Worm (Caenorhabditis elegans) whole organism, L3 larva: ENCODE data around the gene mob-2.

Experiments
- R02D3.7 ChIP-seq: fragments of 150-350 bp; optimal IDR thresholded peaks from 2 replicates; lab custom pipeline; 2014; ENCODE audit warnings: missing biosample characterization, missing genetic modification characterization
- ZK546.5 ChIP-seq: sonication (generic microtip); optimal IDR thresholded peaks from 2 replicates; lab custom pipeline; 2017; ENCODE audit warnings: missing biosample characterization, missing genetic modification characterization
- ama-1 ChIP-seq: fragments of 150-350 bp; optimal IDR thresholded peaks from 2 replicates; lab custom pipeline; 2018
- ceh-16 ChIP-seq: sonication (generic microtip); optimal IDR thresholded peaks from 2 replicates; lab custom pipeline; 2017; ENCODE audit warnings: missing biosample characterization, missing genetic modification characterization
- ceh-28 ChIP-seq: fragments of 150-350 bp; optimal IDR thresholded peaks from 2 replicates; lab custom pipeline; 2014; ENCODE audit warnings: missing biosample characterization, missing genetic modification reagents, missing genetic modification characterization
- daf-12 ChIP-seq: fragments of 150-350 bp; optimal IDR thresholded peaks from 2 replicates; lab custom pipeline; 2014; ENCODE audit warnings: missing biosample characterization, missing genetic modification reagents, missing genetic modification characterization
- egl-5 ChIP-seq: fragments of 150-350 bp; optimal IDR thresholded peaks from 2 replicates; lab custom pipeline; 2017; ENCODE audit warnings: missing biosample characterization, missing genetic modification reagents, missing genetic modification characterization, inconsistent platforms
- elt-1 ChIP-seq: fragments of 150-350 bp; optimal IDR thresholded peaks from 2 replicates; lab custom pipeline; 2014; ENCODE audit warnings: missing biosample characterization, missing genetic modification characterization
- elt-2 ChIP-seq: sonication (generic microtip); optimal IDR thresholded peaks from 2 replicates; lab custom pipeline; 2016; ENCODE audit warnings: missing genetic modification reagents, mild to moderate bottlenecking, missing genetic modification characterization, missing compliant biosample characterization
- elt-3 ChIP-seq, 3 experiments: fragments of 150-350 bp in 1 of 3; sonication (generic microtip) in 2 of 3; optimal IDR thresholded peaks; 2 replicates in 2 of 3; 4 replicates in 1 of 3; lab custom pipeline; 2014 to 2017; ENCODE audit warnings: missing biosample characterization in 3 of 3, missing genetic modification characterization in 3 of 3
- eor-1 ChIP-seq, 2 experiments: fragments of 150-350 bp; optimal IDR thresholded peaks; 2 replicates each; lab custom pipeline; 2014 to 2018; ENCODE audit warnings: missing biosample characterization in 2 of 2, missing genetic modification characterization in 2 of 2
- fkh-2 ChIP-seq: fragments of 150-350 bp; optimal IDR thresholded peaks from 2 replicates; lab custom pipeline; 2014; ENCODE audit warnings: missing biosample characterization, missing genetic modification reagents, missing genetic modification characterization
- fos-1 ChIP-seq: fragments of 150-350 bp; optimal IDR thresholded peaks from 2 replicates; lab custom pipeline; 2014; ENCODE audit warnings: missing biosample characterization, missing genetic modification characterization
- jun-1 ChIP-seq: fragments of 150-350 bp; optimal IDR thresholded peaks from 2 replicates; lab custom pipeline; 2014; ENCODE audit warnings: missing biosample characterization, missing genetic modification reagents, missing genetic modification characterization
- lin-39 ChIP-seq: fragments of 150-350 bp; optimal IDR thresholded peaks from 2 replicates; lab custom pipeline; 2018; ENCODE audit warnings: missing biosample characterization, missing genetic modification reagents, missing genetic modification characterization
- lsy-12 ChIP-seq: sonication (generic microtip); optimal IDR thresholded peaks from 2 replicates; lab custom pipeline; 2016; ENCODE audit warnings: mild to moderate bottlenecking, missing genetic modification characterization, missing compliant biosample characterization
- mdl-1 ChIP-seq: fragments of 150-350 bp; optimal IDR thresholded peaks from 2 replicates; lab custom pipeline; 2014; ENCODE audit warnings: missing biosample characterization, missing genetic modification characterization
- mml-1 ChIP-seq: fragments of 150-350 bp; sonication (generic microtip); optimal IDR thresholded peaks from 3 replicates; lab custom pipeline; 2014; ENCODE audit warnings: missing biosample characterization, missing genetic modification characterization
- nfya-1 ChIP-seq: sonication (generic microtip); optimal IDR thresholded peaks from 2 replicates; lab custom pipeline; 2017; ENCODE audit warnings: missing genetic modification characterization, mild to moderate bottlenecking, missing compliant biosample characterization, antibody characterized with exemption, moderate library complexity; ENCODE audit not compliant: insufficient read depth
- nhr-23 ChIP-seq: fragments of 150-350 bp; optimal IDR thresholded peaks from 2 replicates; lab custom pipeline; 2014; ENCODE audit warnings: missing biosample characterization, missing genetic modification reagents, missing genetic modification characterization
- nhr-237 ChIP-seq: fragments of 150-350 bp; optimal IDR thresholded peaks from 2 replicates; lab custom pipeline; 2014; ENCODE audit warnings: missing biosample characterization, missing genetic modification characterization
- nhr-25 ChIP-seq: sonication (generic microtip); optimal IDR thresholded peaks from 2 replicates; lab custom pipeline; 2017; ENCODE audit warnings: missing biosample characterization, missing genetic modification characterization
- nhr-28 ChIP-seq: fragments of 150-350 bp; optimal IDR thresholded peaks from 2 replicates; lab custom pipeline; 2014; ENCODE audit warnings: missing biosample characterization, missing genetic modification characterization
- nhr-43 ChIP-seq: sonication (generic microtip); optimal IDR thresholded peaks from 2 replicates; lab custom pipeline; 2016; ENCODE audit warnings: mild to moderate bottlenecking, missing genetic modification characterization, missing compliant biosample characterization; ENCODE audit not compliant: poor library complexity, severe bottlenecking
- nhr-67 ChIP-seq: fragments of 150-350 bp; optimal IDR thresholded peaks from 2 replicates; lab custom pipeline; 2014; ENCODE audit warnings: missing biosample characterization, missing genetic modification characterization
- nhr-76 ChIP-seq: fragments of 150-350 bp; sonication (generic microtip); optimal IDR thresholded peaks from 5 replicates; lab custom pipeline; 2014; ENCODE audit warnings: missing biosample characterization, missing genetic modification characterization
- pha-4 ChIP-seq: fragments of 150-350 bp; optimal IDR thresholded peaks from 2 replicates; lab custom pipeline; 2014; ENCODE audit warnings: missing biosample characterization, missing genetic modification reagents, missing genetic modification characterization
- pqm-1 ChIP-seq: fragments of 150-350 bp; optimal IDR thresholded peaks from 2 replicates; lab custom pipeline; 2017; ENCODE audit warnings: missing biosample characterization, missing genetic modification characterization, inconsistent platforms
- skn-1 ChIP-seq: fragments of 150-350 bp; optimal IDR thresholded peaks from 2 replicates; lab custom pipeline; 2014; ENCODE audit warnings: missing biosample characterization, missing genetic modification characterization
- snpc-4 ChIP-seq: fragments of 150-350 bp; optimal IDR thresholded peaks from 2 replicates; lab custom pipeline; 2014; ENCODE audit warnings: missing biosample characterization, missing genetic modification characterization
- tbx-2 ChIP-seq: sonication (generic microtip); optimal IDR thresholded peaks from 2 replicates; lab custom pipeline; 2016; ENCODE audit warnings: mild to moderate bottlenecking, missing genetic modification characterization, missing compliant biosample characterization
- unc-39 ChIP-seq: sonication (generic microtip); optimal IDR thresholded peaks from 4 replicates; lab custom pipeline; 2017; ENCODE audit warnings: missing biosample characterization, missing genetic modification characterization
- ztf-11 ChIP-seq: fragments of 150-350 bp; optimal IDR thresholded peaks from 2 replicates; lab custom pipeline; 2014; ENCODE audit warnings: missing biosample characterization, missing genetic modification characterization
- ztf-4 ChIP-seq: fragments of 150-350 bp; optimal IDR thresholded peaks from 2 replicates; lab custom pipeline; 2014; ENCODE audit warnings: missing biosample characterization, missing genetic modification characterization

Gene mob-2

DNA sequence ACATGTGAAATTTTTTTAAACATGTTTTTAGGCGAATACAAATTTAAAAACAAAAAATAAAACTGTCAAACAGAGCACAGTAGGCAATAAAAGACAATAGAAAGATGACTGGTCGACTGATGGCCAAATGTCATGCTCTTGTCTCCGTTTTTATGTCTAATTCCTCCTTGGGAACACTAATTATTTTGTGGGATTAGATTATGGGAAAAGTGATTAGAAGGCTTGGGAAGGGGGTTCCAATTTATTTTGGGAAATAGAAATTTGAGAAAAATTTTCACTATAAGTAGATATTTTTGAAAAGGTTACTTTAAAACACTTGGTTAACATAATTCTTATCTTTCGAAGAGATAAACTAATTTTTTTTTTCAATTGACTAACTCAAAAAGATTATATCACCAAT is 929 bp upstream of the mob-2 start:
- TF ChIP-seq fkh-2 (tag; lab: Kevin White, UChicago) (no peak), ztf-4 (tag; lab: Kevin White, UChicago) (no peak), eor-1 (tag; optimal IDR thresholded peaks at IDR 0.05; lab: Kevin White, UChicago) (no peak), skn-1 (tag; lab: Kevin White, UChicago) (no peak), nfya-1 (tag; lab: Kevin White, UChicago) (no peak), unc-39 (no peak), jun-1 (tag; lab: Kevin White, UChicago) (no peak), nhr-28 (no peak), ZK546.5 (tag; lab: Kevin White, UChicago) (no peak), lsy-12 (tag; lab: Kevin White, UChicago) (no peak), mdl-1 (tag; lab: Kevin White, UChicago) (no peak), tbx-2 (tag; lab: Kevin White, UChicago) (no peak), nhr-67 (tag; lab: Kevin White, UChicago) (no peak), egl-5 (tag; lab: Kevin White, UChicago) (no peak), snpc-4 (no peak), pqm-1 (tag; lab: Kevin White, UChicago) (no peak), elt-2 (no peak), R02D3.7 (tag; lab: Kevin White, UChicago) (no peak), nhr-43 (tag; lab: Kevin White, UChicago) (no peak), ceh-16 (no peak)
- TF ChIP-seq, all 47 proteins: peak for 0

DNA sequence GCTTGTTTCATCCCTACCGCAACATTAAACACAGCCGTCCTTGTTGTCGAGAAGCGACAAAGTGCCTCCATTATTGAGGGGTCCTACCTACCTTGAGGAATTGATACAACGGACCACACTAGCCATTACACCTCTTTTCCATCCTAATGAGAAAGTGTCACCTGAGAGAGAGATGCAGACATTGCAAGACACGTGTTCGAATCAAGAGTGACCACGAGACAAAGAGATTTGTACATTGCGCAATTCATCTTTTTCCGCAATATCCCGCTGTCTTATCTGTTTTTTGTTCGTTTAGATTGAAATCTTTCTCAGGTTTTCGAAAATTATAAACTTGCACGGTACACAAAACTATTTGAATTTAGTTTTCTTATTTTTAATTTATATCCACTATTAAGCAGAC is 742 bp downstream of the mob-2 start:
- TF ChIP-seq mdl-1 (tag; lab: Kevin White, UChicago) (peak; percentile 40), nhr-23 (tag; lab: Kevin White, UChicago) (peak; percentile 18), elt-1 (tag; lab: Kevin White, UChicago) (peak; percentile 73), nfya-1 (tag; lab: Kevin White, UChicago) (peak; percentile 44), egl-5 (tag; lab: Kevin White, UChicago) (peak; percentile 32), nhr-25 (tag; lab: Kevin White, UChicago) (peak; percentile 15), nhr-43 (tag; lab: Kevin White, UChicago) (peak; percentile 21), mml-1 (no peak), ama-1 (lab: Kevin White, UChicago) (no peak), lin-39 (tag; lab: Kevin White, UChicago) (peak; percentile 87)

DNA sequence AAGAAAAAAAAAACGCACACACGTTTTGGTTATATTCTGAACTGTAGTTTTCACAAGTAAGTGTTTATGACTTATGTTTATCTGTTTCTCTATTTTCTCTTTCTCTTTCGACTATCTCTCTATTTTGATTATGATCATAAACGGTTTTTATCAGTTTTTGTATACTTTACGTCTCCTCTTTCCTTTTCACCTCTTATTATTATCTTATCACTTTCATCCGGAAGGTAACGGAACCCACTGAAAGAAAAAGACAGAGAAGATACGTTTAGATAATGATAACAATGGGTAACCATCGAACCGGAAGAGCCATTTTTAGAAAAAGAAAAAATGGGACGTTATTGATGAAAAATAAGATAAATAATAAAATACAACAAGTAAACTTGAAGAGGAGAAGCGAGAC is 4.2 kb downstream of the mob-2 start:
- TF ChIP-seq elt-3 (tag; optimal IDR thresholded peaks at IDR 0.05; lab: Kevin White, UChicago) = peak in 2 of 3 experiments; percentile 66 to 91
- peak; percentile 98 for TF ChIP-seq pqm-1 (tag; lab: Kevin White, UChicago)
- TF ChIP-seq nhr-23 (tag; lab: Kevin White, UChicago) = peak; percentile 40
- TF ChIP-seq ceh-28 (tag; lab: Kevin White, UChicago) = peak; percentile 45
- TF ChIP-seq ama-1 (lab: Kevin White, UChicago) = no peak
- peak; percentile 74 for TF ChIP-seq pha-4 (tag; lab: Kevin White, UChicago)
- peak; percentile 99 for TF ChIP-seq elt-2
- TF ChIP-seq nhr-67 (tag; lab: Kevin White, UChicago) = no peak
- TF ChIP-seq fos-1 (tag; lab: Kevin White, UChicago) = peak; percentile 58
- TF ChIP-seq jun-1 (tag; lab: Kevin White, UChicago) = peak; percentile 90

ce11 chrX:13164301-13164700 is 5.6 kb downstream of the mob-2 start:
- TF ChIP-seq nhr-43 (tag; lab: Kevin White, UChicago) = peak; percentile 48
- TF ChIP-seq nhr-25 (tag; lab: Kevin White, UChicago) = peak; percentile 28
- TF ChIP-seq ztf-11 (tag; lab: Kevin White, UChicago) = no peak
- peak; percentile 71 for TF ChIP-seq elt-1 (tag; lab: Kevin White, UChicago)
- TF ChIP-seq nhr-237 = no peak
- no peak for TF ChIP-seq nhr-76 (tag; lab: Kevin White, UChicago)
- peak; percentile 48 for TF ChIP-seq lsy-12 (tag; lab: Kevin White, UChicago)
- peak; percentile 7 for TF ChIP-seq nfya-1 (tag; lab: Kevin White, UChicago)
- TF ChIP-seq daf-12 (tag; lab: Kevin White, UChicago) = no peak
- TF ChIP-seq nhr-23 (tag; lab: Kevin White, UChicago) = peak; percentile 53
- no peak for TF ChIP-seq skn-1 (tag; lab: Kevin White, UChicago)
